Worm (Caenorhabditis elegans): ENCODE data around the gene srx-68.

The srx-68 gene

DNA sequence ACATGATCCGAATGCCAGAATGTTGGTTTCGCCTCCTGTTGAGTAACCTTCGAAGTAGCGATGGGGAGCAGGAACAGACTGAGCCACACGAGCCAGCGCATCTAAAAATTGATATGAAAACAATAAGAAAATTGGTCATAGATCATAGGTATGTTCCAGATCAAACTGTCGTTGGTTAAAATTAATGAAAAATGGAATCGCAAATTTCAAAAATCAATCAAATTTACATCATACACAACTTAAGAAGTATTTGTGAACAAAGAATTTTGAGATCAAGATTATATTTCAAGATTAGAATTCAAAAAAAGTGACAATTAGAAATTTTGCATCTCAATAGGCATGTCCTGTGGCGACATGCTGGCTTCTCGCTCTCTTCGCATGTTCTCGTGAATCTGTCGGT is 21.8 kb upstream of the srx-68 start, which contains the start of gene C17E7.9:
Gene C17E7.9, minus strand, starts transcription at position 101 of the 400 bp plus-strand sequence.
- no peak for TF ChIP-seq nhr-11 (tag; optimal IDR thresholded peaks at IDR 0.05)
- TF ChIP-seq ceh-9 (tag; optimal IDR thresholded peaks at IDR 0.05): no peak
- no peak for TF ChIP-seq lsy-12 (tag; optimal IDR thresholded peaks at IDR 0.05)
- TF ChIP-seq R02D3.7 (tag; optimal IDR thresholded peaks at IDR 0.05): no peak
- no peak for TF ChIP-seq mml-1 (tag; optimal IDR thresholded peaks at IDR 0.05)
- TF ChIP-seq lin-15B (tag; optimal IDR thresholded peaks at IDR 0.05): no peak
- TF ChIP-seq ztf-11 (tag; optimal IDR thresholded peaks at IDR 0.05): no peak
- TF ChIP-seq aly-2 (tag; optimal IDR thresholded peaks at IDR 0.05): no peak
- no peak for TF ChIP-seq tbx-2 (tag; optimal IDR thresholded peaks at IDR 0.05)
- TF ChIP-seq nhr-76 (tag; optimal IDR thresholded peaks at IDR 0.05): no peak
- no peak for TF ChIP-seq fkh-2 (tag; optimal IDR thresholded peaks at IDR 0.05)
- no peak for TF ChIP-seq pha-4 (tag; optimal IDR thresholded peaks at IDR 0.05)
- TF ChIP-seq nhr-237 (tag; optimal IDR thresholded peaks at IDR 0.05): no peak
- TF ChIP-seq daf-12 (tag; optimal IDR thresholded peaks at IDR 0.05): no peak
- TF ChIP-seq ama-1 (optimal IDR thresholded peaks at IDR 0.05): no peak
- TF ChIP-seq ztf-4 (tag; optimal IDR thresholded peaks at IDR 0.05): no peak
- TF ChIP-seq eor-1 (tag; optimal IDR thresholded peaks at IDR 0.05): no peak

DNA sequence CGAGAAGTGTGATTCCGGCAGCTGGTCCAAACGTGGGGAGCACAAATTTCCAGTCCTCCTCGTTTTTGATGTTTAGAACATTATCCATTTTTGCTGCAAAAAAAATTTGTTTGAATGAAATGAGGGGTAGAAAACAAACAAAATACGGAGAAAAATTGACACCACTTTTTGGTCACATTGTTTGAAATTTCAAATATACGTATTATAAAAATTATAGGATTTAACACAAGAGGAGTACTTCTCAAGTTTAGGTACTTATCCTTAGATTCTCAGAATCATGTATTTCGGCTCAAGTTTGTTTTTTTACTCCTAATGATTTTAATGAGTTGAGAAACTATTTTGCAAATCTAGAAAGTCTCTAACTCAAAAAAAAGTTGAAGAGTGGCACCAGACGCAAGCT is 20.7 kb upstream of the srx-68 start, which contains the start of gene C17E7.12:
Gene C17E7.12, minus strand, starts transcription at position 101 of the 400 bp plus-strand sequence.
- TF ChIP-seq pqm-1 (tag; optimal IDR thresholded peaks at IDR 0.05): no peak
- no peak for TF ChIP-seq fkh-2 (tag; optimal IDR thresholded peaks at IDR 0.05)
- no peak for TF ChIP-seq lsy-12 (tag; optimal IDR thresholded peaks at IDR 0.05)
- no peak for TF ChIP-seq ama-1 (optimal IDR thresholded peaks at IDR 0.05)
- no peak for TF ChIP-seq tbx-2 (tag; optimal IDR thresholded peaks at IDR 0.05)
- no peak for TF ChIP-seq fos-1 (tag; optimal IDR thresholded peaks at IDR 0.05)

DNA sequence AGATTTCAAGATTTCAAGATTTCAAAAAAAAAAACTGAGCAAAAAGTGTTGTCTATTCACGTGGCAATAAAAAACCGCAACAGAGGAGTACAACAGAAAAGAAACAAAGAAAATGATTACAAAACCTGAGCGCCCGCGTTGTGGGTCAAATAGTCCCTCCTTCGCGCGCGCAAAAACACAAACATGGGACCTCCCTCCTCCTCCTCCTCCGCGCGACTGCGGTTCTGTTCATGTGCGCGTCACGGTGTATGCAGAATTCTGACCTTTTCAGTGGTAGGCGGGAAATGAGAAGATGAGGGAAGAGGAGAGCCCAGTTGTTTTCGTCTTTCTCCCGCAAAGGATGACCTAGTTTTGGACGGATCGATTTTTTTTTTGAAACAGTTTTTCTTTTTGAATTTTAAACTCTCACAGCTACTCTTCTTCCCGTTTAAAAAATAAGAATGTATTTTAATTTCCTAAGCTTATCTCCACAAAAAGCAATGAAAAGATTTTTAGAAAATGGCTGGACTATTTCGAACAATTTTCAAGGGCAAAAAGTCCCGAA is 20.1 kb upstream of the srx-68 start, which contains the start of gene C17E7.4:
Gene C17E7.4, plus strand, starts transcription at position 494 of the 544 bp plus-strand sequence.
- no peak for TF ChIP-seq ama-1 (optimal IDR thresholded peaks at IDR 0.05)
- no peak for TF ChIP-seq ztf-11 (tag; optimal IDR thresholded peaks at IDR 0.05)
- TF ChIP-seq mml-1 (tag; optimal IDR thresholded peaks at IDR 0.05): no peak
- no peak for TF ChIP-seq mdl-1 (tag; optimal IDR thresholded peaks at IDR 0.05)
- no peak for TF ChIP-seq ztf-4 (tag; optimal IDR thresholded peaks at IDR 0.05)
- TF ChIP-seq nhr-25 (tag; optimal IDR thresholded peaks at IDR 0.05): no peak
- no peak for TF ChIP-seq ceh-28 (tag; optimal IDR thresholded peaks at IDR 0.05)
- TF ChIP-seq egl-5 (tag; optimal IDR thresholded peaks at IDR 0.05): no peak
- no peak for TF ChIP-seq snpc-4 (tag; optimal IDR thresholded peaks at IDR 0.05)
- TF ChIP-seq fos-1 (tag; optimal IDR thresholded peaks at IDR 0.05): no peak
- no peak for TF ChIP-seq lsy-12 (tag; optimal IDR thresholded peaks at IDR 0.05)
- TF ChIP-seq jun-1 (tag; optimal IDR thresholded peaks at IDR 0.05): no peak
- no peak for TF ChIP-seq sea-2 (GFP tag; optimal IDR thresholded peaks at IDR 0.05)

DNA sequence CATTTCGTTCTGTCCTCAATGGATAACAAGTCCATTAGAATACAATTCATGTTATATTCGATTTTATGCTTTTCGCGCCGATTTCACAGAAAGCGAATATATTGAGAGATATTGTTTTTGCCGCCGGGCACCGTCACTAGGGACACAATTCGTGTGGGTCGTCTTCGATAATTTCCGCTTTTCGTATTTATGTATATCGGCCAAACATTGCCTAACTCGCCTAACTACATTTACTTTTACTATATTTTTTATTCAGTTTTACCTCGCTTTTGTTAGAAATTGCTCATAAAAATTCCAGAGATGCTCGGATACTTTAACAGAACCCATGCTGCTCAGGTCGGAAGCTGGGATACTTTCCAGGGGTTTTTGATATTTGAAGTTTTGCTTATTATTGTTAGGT is 17.9 kb upstream of the srx-68 start, which contains the start of gene sre-9:
Gene sre-9, plus strand, starts transcription at position 301 of the 400 bp plus-strand sequence.
- TF ChIP-seq nhr-237 (tag; optimal IDR thresholded peaks at IDR 0.05) (no peak), daf-12 (tag; optimal IDR thresholded peaks at IDR 0.05) (no peak), nhr-77 (tag; optimal IDR thresholded peaks at IDR 0.05) (no peak), R02D3.7 (tag; optimal IDR thresholded peaks at IDR 0.05) (no peak), pqm-1 (tag; optimal IDR thresholded peaks at IDR 0.05) (no peak), elt-3 (tag; optimal IDR thresholded peaks at IDR 0.05) (no peak), ztf-4 (tag; optimal IDR thresholded peaks at IDR 0.05) (no peak)

DNA sequence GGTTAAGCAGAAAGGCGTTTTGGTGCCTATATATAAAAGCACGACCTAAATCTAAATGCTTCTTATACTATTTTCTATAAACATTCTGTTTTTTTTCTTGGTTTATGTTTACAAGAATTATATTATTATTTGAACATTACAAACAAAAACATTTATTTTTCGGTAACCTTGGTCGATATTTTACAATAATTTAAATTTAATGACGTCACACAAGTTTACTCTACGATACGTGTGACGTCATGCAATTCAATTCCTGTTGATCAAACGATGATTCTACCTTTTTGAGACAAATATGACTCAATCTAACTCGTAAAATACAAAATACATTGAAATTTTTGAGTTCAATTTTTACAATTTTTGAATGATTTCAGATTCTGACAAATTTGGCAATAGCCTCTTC is 16.6 kb upstream of the srx-68 start:
- no peak for TF ChIP-seq daf-12 (tag; optimal IDR thresholded peaks at IDR 0.05)
- TF ChIP-seq ceh-82 (tag; optimal IDR thresholded peaks at IDR 0.05): no peak
- TF ChIP-seq ztf-11 (tag; optimal IDR thresholded peaks at IDR 0.05): no peak
- no peak for TF ChIP-seq zag-1 (tag; optimal IDR thresholded peaks at IDR 0.05)
- TF ChIP-seq unc-62 (GFP tag; optimal IDR thresholded peaks at IDR 0.05): no peak
- TF ChIP-seq skn-1 (tag; optimal IDR thresholded peaks at IDR 0.05): no peak
- no peak for TF ChIP-seq lsy-12 (tag; optimal IDR thresholded peaks at IDR 0.05)
- no peak for TF ChIP-seq nhr-25 (tag; optimal IDR thresholded peaks at IDR 0.05)
- TF ChIP-seq ceh-28 (tag; optimal IDR thresholded peaks at IDR 0.05): no peak
- no peak for TF ChIP-seq fkh-2 (tag; optimal IDR thresholded peaks at IDR 0.05)

DNA sequence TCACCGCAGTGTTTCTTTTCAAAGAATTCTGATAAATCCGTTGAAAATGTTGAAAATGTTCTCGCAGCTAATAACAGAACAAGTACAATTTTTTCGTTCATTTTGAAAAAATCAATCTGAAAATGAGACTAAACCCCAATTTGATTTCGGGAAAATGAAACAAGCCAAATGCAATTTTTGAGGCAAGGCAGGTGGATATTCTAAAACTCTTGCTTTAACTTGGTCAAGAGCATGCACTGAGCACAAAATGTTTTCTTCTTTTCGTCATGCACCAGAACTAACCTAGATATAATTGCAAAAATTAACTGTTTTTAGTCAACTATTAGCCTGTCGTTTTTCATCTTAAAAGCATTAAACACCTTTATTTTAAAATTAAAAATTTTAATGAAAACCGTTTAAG is 12.5 kb upstream of the srx-68 start, which contains the start of gene irld-22:
Gene irld-22, minus strand, starts transcription at position 101 of the 400 bp plus-strand sequence.
- TF ChIP-seq mdl-1 (tag; optimal IDR thresholded peaks at IDR 0.05) (no peak), fos-1 (tag; optimal IDR thresholded peaks at IDR 0.05) (no peak), zag-1 (tag; optimal IDR thresholded peaks at IDR 0.05) (no peak), ZK546.5 (tag; optimal IDR thresholded peaks at IDR 0.05) (no peak), unc-39 (tag; optimal IDR thresholded peaks at IDR 0.05) (no peak), ama-1 (optimal IDR thresholded peaks at IDR 0.05) (no peak), lin-39 (tag; optimal IDR thresholded peaks at IDR 0.05) (no peak), nhr-12 (tag; optimal IDR thresholded peaks at IDR 0.05) (no peak), fkh-2 (tag; optimal IDR thresholded peaks at IDR 0.05) (no peak), unc-62 (GFP tag; optimal IDR thresholded peaks at IDR 0.05) (no peak), snpc-4 (tag; optimal IDR thresholded peaks at IDR 0.05) (no peak), tbx-2 (tag; optimal IDR thresholded peaks at IDR 0.05) (no peak), elt-1 (tag; optimal IDR thresholded peaks at IDR 0.05) (no peak), ceh-82 (tag; optimal IDR thresholded peaks at IDR 0.05) (no peak), nfya-1 (tag; optimal IDR thresholded peaks at IDR 0.05; ENCODE audit: insufficient read depth) (no peak), pha-4 (tag; optimal IDR thresholded peaks at IDR 0.05) (no peak), nhr-23 (tag; optimal IDR thresholded peaks at IDR 0.05) (no peak), nhr-76 (tag; optimal IDR thresholded peaks at IDR 0.05) (no peak), nhr-77 (tag; optimal IDR thresholded peaks at IDR 0.05) (no peak)

Data from whole organism, L3 larva.